Worm (Caenorhabditis elegans) whole organism, late embryonic: ENCODE measurements around the gene glr-2.

ENCODE experiments used
- K02D7.2 ChIP-seq: sonication (generic microtip); optimal IDR thresholded peaks from 2 replicates; lab custom pipeline; 2017; ENCODE audit warnings: mild to moderate bottlenecking, missing genetic modification characterization, missing compliant biosample characterization
- ahr-1 ChIP-seq: sonication (generic microtip); optimal IDR thresholded peaks from 2 replicates; lab custom pipeline; 2016; ENCODE audit warnings: missing genetic modification characterization, missing compliant biosample characterization
- ceh-18 ChIP-seq: sonication (generic microtip); optimal IDR thresholded peaks from 2 replicates; lab custom pipeline; 2016; ENCODE audit warnings: missing genetic modification characterization, missing compliant biosample characterization
- ceh-2 ChIP-seq: sonication (generic microtip); optimal IDR thresholded peaks from 2 replicates; lab custom pipeline; 2016; ENCODE audit warnings: missing genotype, missing genetic modification characterization, missing compliant biosample characterization
- ceh-22 ChIP-seq: sonication (generic microtip); optimal IDR thresholded peaks from 2 replicates; lab custom pipeline; 2017; ENCODE audit warnings: missing biosample characterization, missing genetic modification characterization
- ceh-24 ChIP-seq: sonication (generic microtip); optimal IDR thresholded peaks from 2 replicates; lab custom pipeline; 2016; ENCODE audit warnings: mild to moderate bottlenecking, missing genetic modification characterization, missing compliant biosample characterization
- ceh-30 ChIP-seq: fragments of 150-350 bp; optimal IDR thresholded peaks from 2 replicates; lab custom pipeline; 2014; ENCODE audit warnings: missing biosample characterization, missing genetic modification characterization
- ceh-31 ChIP-seq: sonication (generic microtip); optimal IDR thresholded peaks from 2 replicates; lab custom pipeline; 2016; ENCODE audit warnings: missing genetic modification characterization, missing compliant biosample characterization
- ceh-34 ChIP-seq: sonication (generic microtip); optimal IDR thresholded peaks from 2 replicates; lab custom pipeline; 2016; ENCODE audit warnings: mild to moderate bottlenecking, missing genetic modification characterization, missing compliant biosample characterization
- ceh-45 ChIP-seq: fragments of 200-800 bp; sonication (Bioruptor generic); IDR thresholded peaks from 2 replicates; pipeline ENCODE4 v1.3.6; 2022; ENCODE audit warnings: missing genetic modification reagents, missing genetic modification characterization, missing compliant biosample characterization
- ceh-6 ChIP-seq: fragments of 200-800 bp; sonication (Bioruptor generic); optimal IDR thresholded peaks from 2 replicates; lab custom pipeline; 2018; ENCODE audit warnings: mild to moderate bottlenecking, missing genetic modification characterization, missing compliant biosample characterization
- ceh-9 ChIP-seq: sonication (generic microtip); optimal IDR thresholded peaks from 2 replicates; lab custom pipeline; 2016; ENCODE audit warnings: mild to moderate bottlenecking, missing genetic modification characterization, inconsistent platforms, missing compliant biosample characterization
- dve-1 ChIP-seq: sonication (generic microtip); optimal IDR thresholded peaks from 2 replicates; lab custom pipeline; 2017; ENCODE audit warnings: antibody characterized with exemption, mild to moderate bottlenecking, missing genetic modification characterization, missing compliant biosample characterization
- elt-2 ChIP-seq: sonication (generic microtip); optimal IDR thresholded peaks from 2 replicates; lab custom pipeline; 2016; ENCODE audit warnings: missing genetic modification reagents, missing genetic modification characterization, missing compliant biosample characterization
- ets-4 ChIP-seq: sonication (generic microtip); optimal IDR thresholded peaks from 2 replicates; lab custom pipeline; 2016; ENCODE audit warnings: missing genetic modification characterization, missing compliant biosample characterization
- fax-1 ChIP-seq: sonication (generic microtip); optimal IDR thresholded peaks from 2 replicates; lab custom pipeline; 2016; ENCODE audit warnings: missing genotype, missing genetic modification characterization, missing compliant biosample characterization
- hlh-13 ChIP-seq: fragments of 200-800 bp; sonication (Bioruptor generic); optimal IDR thresholded peaks from 2 replicates; lab custom pipeline; 2018; ENCODE audit warnings: mild to moderate bottlenecking, missing genetic modification characterization, missing compliant biosample characterization
- hlh-15 ChIP-seq: sonication (generic microtip); optimal IDR thresholded peaks from 2 replicates; lab custom pipeline; 2016; ENCODE audit warnings: missing genetic modification characterization, missing compliant biosample characterization
- hlh-30 ChIP-seq: sonication (generic microtip); optimal IDR thresholded peaks from 2 replicates; lab custom pipeline; 2017; ENCODE audit warnings: antibody characterized with exemption, missing genetic modification characterization, missing compliant biosample characterization; ENCODE audit not compliant: insufficient read depth
- lin-11 ChIP-seq: fragments of 200-800 bp; sonication (Bioruptor generic); optimal IDR thresholded peaks from 2 replicates; lab custom pipeline; 2018; ENCODE audit warnings: mild to moderate bottlenecking, missing genetic modification characterization, missing compliant biosample characterization
- mec-3 ChIP-seq: sonication (generic microtip); optimal IDR thresholded peaks from 2 replicates; lab custom pipeline; 2016; ENCODE audit warnings: borderline replicate concordance, missing genetic modification characterization, missing compliant biosample characterization
- nhr-11 ChIP-seq: fragments of 150-350 bp; optimal IDR thresholded peaks from 2 replicates; lab custom pipeline; 2014; ENCODE audit warnings: missing biosample characterization, missing genetic modification characterization
- nhr-232 ChIP-seq: sonication (generic microtip); optimal IDR thresholded peaks from 2 replicates; lab custom pipeline; 2016; ENCODE audit warnings: missing genetic modification characterization, missing compliant biosample characterization
- npax-4 ChIP-seq: sonication (generic microtip); optimal IDR thresholded peaks from 2 replicates; lab custom pipeline; 2016; ENCODE audit warnings: missing genetic modification characterization, missing compliant biosample characterization
- pat-9 ChIP-seq: fragments of 200-800 bp; sonication (Bioruptor generic); optimal IDR thresholded peaks from 2 replicates; lab custom pipeline; 2018; ENCODE audit warnings: mild to moderate bottlenecking, missing genetic modification characterization, moderate library complexity, missing compliant biosample characterization
- pha-4 ChIP-seq: fragments of 150-350 bp; optimal IDR thresholded peaks from 2 replicates; lab custom pipeline; 2018; ENCODE audit warnings: missing biosample characterization, missing genetic modification reagents, missing genetic modification characterization
- pros-1 ChIP-seq: fragments of 150-350 bp; optimal IDR thresholded peaks from 2 replicates; lab custom pipeline; 2014; ENCODE audit warnings: missing biosample characterization, missing genetic modification reagents, missing genetic modification characterization
- ref-2 ChIP-seq: sonication (generic microtip); optimal IDR thresholded peaks from 2 replicates; lab custom pipeline; 2016; ENCODE audit warnings: missing genetic modification characterization, missing compliant biosample characterization
- sdc-2 ChIP-seq: sonication (generic microtip); optimal IDR thresholded peaks from 2 replicates; lab custom pipeline; 2016; ENCODE audit warnings: missing genotype, missing genetic modification characterization, missing compliant biosample characterization
- sox-2 ChIP-seq: fragments of 200-800 bp; sonication (Bioruptor generic); IDR thresholded peaks from 2 replicates; pipeline ENCODE4 v1.3.6; 2022; ENCODE audit warnings: missing genetic modification reagents, missing genetic modification characterization, missing compliant biosample characterization
- syd-9 ChIP-seq: sonication (generic microtip); optimal IDR thresholded peaks from 2 replicates; lab custom pipeline; 2016; ENCODE audit warnings: mild to moderate bottlenecking, missing genetic modification characterization, moderate library complexity, missing compliant biosample characterization
- tbx-7 ChIP-seq: sonication (generic microtip); optimal IDR thresholded peaks from 2 replicates; lab custom pipeline; 2016; ENCODE audit warnings: missing genotype, missing genetic modification characterization, missing compliant biosample characterization
- unc-3 ChIP-seq, 2 experiments: fragments of 200-800 bp in 1 of 2; sonication (Bioruptor generic) in 1 of 2; sonication (generic microtip) in 1 of 2; conservative IDR thresholded peaks in 1 of 2; optimal IDR thresholded peaks in 1 of 2; 2 replicates each; pipeline versions ENCODE4 v1.3.6 to Lab custom; 2016 to 2022; ENCODE audit warnings: missing compliant biosample characterization in 2 of 2, missing genetic modification characterization in 2 of 2, missing genetic modification reagents in 1 of 2
- unc-42 ChIP-seq: sonication (generic microtip); optimal IDR thresholded peaks from 2 replicates; lab custom pipeline; 2016; ENCODE audit warnings: missing genotype, missing genetic modification characterization, missing compliant biosample characterization
- unc-86 ChIP-seq: sonication (generic microtip); optimal IDR thresholded peaks from 2 replicates; lab custom pipeline; 2016; ENCODE audit warnings: missing genetic modification characterization, missing compliant biosample characterization
- zip-5 ChIP-seq: sonication (generic microtip); optimal IDR thresholded peaks from 2 replicates; lab custom pipeline; 2016; ENCODE audit warnings: missing genetic modification characterization, missing compliant biosample characterization
- ztf-16 ChIP-seq: sonication (generic microtip); optimal IDR thresholded peaks from 2 replicates; lab custom pipeline; 2017; ENCODE audit warnings: missing genetic modification characterization, missing compliant biosample characterization

The glr-2 gene

DNA sequence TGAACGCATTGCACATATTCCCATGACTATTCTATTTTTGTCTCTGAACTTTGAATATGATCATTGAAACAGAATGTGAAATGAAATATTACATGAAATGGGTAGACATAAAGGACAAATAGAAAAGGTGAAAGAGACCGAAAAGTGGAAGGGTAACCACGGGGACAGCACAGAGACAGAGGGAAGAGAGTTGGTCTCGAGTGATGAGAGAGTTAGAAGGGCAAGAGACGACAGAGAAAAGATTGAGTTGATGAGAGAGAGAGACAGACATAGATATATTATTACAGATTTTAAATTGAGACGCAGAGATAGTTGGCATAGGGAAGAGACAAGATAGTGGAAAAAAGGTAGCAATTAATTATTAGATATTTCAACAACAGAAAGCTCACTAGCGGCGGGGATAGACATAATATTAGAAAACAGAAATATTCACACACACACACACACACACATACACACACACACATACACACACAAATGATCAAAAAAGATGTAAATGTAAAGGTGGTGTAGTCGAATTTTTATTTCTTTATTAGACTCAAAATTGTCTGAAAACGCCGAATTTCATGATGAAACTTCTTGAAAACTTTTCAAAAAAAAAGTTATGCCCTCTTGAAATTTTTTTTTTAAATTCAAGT lies 28.0 kb downstream of the glr-2 start (continued):
- peak; percentile 41 for TF ChIP-seq pros-1 (tag; lab: Kevin White, UChicago)
- no peak for TF ChIP-seq ceh-22 (tag; lab: Kevin White, UChicago)
- TF ChIP-seq zip-5, result no peak
- TF ChIP-seq hlh-13 (GFP tag; lab: Kevin White, UChicago), result no peak

ce11 chrIII:7114952-7115488 lies 29.7 kb downstream of the glr-2 start, which contains the start of gene nhr-10:
nhr-10 (minus strand) TSS chrIII:7115438.
- TF ChIP-seq nhr-11 (tag; lab: Kevin White, UChicago) (no peak), fax-1 (tag; lab: Kevin White, UChicago) (no peak), ceh-31 (tag; lab: Kevin White, UChicago) (no peak), ztf-16 (tag; lab: Kevin White, UChicago) (no peak), pha-4 (tag; lab: Kevin White, UChicago) (no peak), sdc-2 (tag; lab: Kevin White, UChicago) (no peak), dve-1 (no peak), ceh-30 (tag; lab: Kevin White, UChicago) (no peak), hlh-30 (no peak), ceh-9 (no peak), unc-3 (GFP tag; conservative IDR thresholded peaks at IDR 0.05; lab: Robert Waterston, UW) (no peak), unc-3 (tag; optimal IDR thresholded peaks at IDR 0.05; lab: Kevin White, UChicago) (no peak), unc-86 (no peak)

- TF ChIP-seq unc-86 (no peak), npax-4 (tag; lab: Kevin White, UChicago) (no peak), ahr-1 (tag; lab: Kevin White, UChicago) (no peak), unc-42 (tag; lab: Kevin White, UChicago) (no peak), ceh-34 (tag; lab: Kevin White, UChicago) (no peak), ets-4 (tag; lab: Kevin White, UChicago) (no peak), elt-2 (tag; lab: Kevin White, UChicago) (no peak), lin-11 (tag; lab: Kevin White, UChicago) (no peak), mec-3 (no peak), ceh-18 (tag; lab: Kevin White, UChicago) (no peak), ceh-24 (tag; lab: Kevin White, UChicago) (no peak), ceh-6 (no peak), sox-2 (GFP tag; lab: Robert Waterston, UW) (no peak)
These were observed 32.5 kb downstream of the glr-2 start for ce11 chrIII:7112285-7112684.

DNA sequence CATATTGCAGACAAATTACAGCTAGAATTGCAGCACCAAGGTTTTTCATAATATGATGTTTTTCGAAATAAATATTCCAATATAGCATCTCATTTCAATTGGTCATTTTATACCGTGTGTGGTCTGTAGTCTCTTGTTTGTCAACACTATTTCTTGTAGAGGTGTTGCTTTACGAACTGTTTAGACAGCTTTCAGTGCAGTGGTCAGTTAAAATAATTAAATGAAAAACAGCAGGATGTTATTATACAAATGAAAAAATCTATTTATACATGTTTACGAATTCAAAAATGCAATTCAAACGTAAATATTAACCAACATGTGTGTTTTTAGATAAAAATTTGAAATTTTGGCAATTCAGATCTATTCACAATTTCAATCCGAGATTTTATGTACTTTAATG lies 33.0 kb downstream of the glr-2 start, which contains the start of gene B0280.7:
Gene B0280.7, minus strand, starts transcription at position 101 of the 400 bp plus-strand sequence.
- TF ChIP-seq K02D7.2, result no peak
- TF ChIP-seq ceh-45 (GFP tag; lab: Robert Waterston, UW), result no peak
- no peak for TF ChIP-seq nhr-232

ce11 chrIII:7107965-7108364 lies 36.8 kb downstream of the glr-2 start, which contains the start of gene odd-1:
odd-1 (plus strand) TSS chrIII:7108313.
- TF ChIP-seq elt-2 (tag; lab: Kevin White, UChicago) (peak; percentile 85), syd-9 (tag; lab: Kevin White, UChicago) (no peak)
- TF ChIP-seq, all 69 proteins: peak for 1

DNA sequence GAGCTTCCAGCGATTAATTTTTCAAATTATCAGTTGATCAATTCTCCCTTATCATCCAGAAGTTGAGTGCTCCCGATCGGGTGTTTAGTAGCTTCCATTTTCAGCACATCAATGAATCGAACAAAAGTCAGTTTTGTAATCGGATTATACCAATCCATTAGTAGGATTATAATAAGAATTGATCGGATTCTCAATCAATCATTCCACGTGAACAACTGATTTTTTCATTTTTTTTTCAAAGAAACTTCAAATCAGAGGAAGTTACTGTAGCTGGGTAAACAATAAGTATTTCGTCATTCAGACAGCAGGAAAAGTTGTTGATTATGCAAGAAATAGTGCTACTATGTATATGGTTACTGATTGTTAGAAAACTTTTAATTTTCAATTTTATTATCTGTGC lies 37.9 kb downstream of the glr-2 start:
- TF ChIP-seq hlh-15 (no peak), ceh-45 (GFP tag; lab: Robert Waterston, UW) (no peak), ref-2 (tag; lab: Kevin White, UChicago) (no peak), ceh-31 (tag; lab: Kevin White, UChicago) (no peak), tbx-7 (tag; lab: Kevin White, UChicago) (no peak), ceh-2 (tag; lab: Kevin White, UChicago) (no peak), zip-5 (no peak), pat-9 (tag; lab: Kevin White, UChicago) (no peak)
